Worm (Caenorhabditis elegans): ENCODE results near the gene W04D12.1.

W04D12.1 gene

DNA sequence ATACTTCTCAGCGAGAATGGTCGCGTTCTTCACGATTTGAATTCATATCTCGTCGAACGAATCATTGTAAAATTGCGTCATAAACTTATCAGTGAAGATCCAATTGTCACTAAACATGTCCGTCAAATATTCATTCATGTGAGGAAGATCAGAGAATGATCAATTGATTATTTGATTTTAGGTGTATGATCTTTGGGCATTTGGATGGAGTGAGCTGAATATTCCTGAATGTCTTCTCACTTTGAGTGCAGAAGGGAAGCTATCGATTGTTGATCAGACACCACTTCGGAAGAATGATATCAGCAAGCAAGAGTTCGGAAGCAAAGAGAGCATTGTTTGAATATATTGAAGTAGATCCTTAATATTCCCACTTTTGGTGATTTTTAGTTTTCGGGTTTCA lies 37.5 kb downstream of the W04D12.1 start (continued):
- TF ChIP-seq nhr-11 (tag; optimal IDR thresholded peaks at IDR 0.05) (no peak), zag-1 (tag; optimal IDR thresholded peaks at IDR 0.05) (no peak), unc-55 (GFP tag; optimal IDR thresholded peaks at IDR 0.05) (no peak), ama-1 (optimal IDR thresholded peaks at IDR 0.05) (peak; percentile 87), unc-39 (tag; optimal IDR thresholded peaks at IDR 0.05) (no peak)

DNA sequence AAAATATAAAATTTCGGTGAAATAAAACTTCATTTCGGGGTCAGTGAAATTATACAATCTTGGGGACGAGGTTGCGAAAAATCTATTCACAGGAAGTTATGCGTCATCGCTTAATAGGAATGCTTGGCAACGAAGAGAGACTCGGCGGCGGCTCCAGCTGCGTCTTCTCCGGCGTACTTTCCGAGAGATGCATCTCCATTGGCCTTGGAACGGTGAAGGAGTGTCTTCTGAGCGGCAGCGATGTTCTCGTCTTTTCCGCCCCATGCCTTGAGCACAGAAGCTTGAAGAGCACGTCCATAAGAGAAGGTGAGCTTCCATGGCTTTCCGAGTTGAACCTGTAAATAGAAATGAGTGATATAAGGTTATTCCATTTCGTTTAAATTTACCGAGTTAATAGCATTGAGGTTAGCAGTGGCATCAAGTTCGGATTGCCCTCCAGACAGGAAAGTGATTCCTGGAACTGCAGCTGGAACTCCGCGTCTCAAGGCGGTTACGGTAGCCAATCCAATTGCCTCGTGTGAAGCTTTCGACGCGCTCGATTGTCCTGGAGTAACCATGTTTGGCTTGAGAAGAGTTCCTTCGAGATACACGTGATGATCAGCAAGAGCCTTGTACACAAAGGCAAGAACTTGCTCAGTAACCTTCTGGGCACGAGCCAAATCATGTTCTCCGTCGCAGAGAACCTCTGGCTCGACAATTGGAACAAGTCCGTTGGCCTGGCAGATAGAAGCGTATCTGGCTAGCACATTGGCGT lies 38.1 kb downstream of the W04D12.1 start:
- no peak for TF ChIP-seq elt-1 (tag; optimal IDR thresholded peaks at IDR 0.05)
- TF ChIP-seq nhr-237 (tag; optimal IDR thresholded peaks at IDR 0.05) = no peak
- TF ChIP-seq nhr-129 (tag; optimal IDR thresholded peaks at IDR 0.05) = peak; percentile 6
- no peak for TF ChIP-seq ceh-82 (tag; optimal IDR thresholded peaks at IDR 0.05)
- TF ChIP-seq nhr-77 (tag; optimal IDR thresholded peaks at IDR 0.05) = no peak
- no peak for TF ChIP-seq ztf-1 (GFP tag; conservative IDR thresholded peaks at IDR 0.05)
- no peak for TF ChIP-seq zag-1 (tag; optimal IDR thresholded peaks at IDR 0.05)
- no peak for TF ChIP-seq peb-1 (tag; optimal IDR thresholded peaks at IDR 0.05)
- no peak for TF ChIP-seq unc-62 (GFP tag; optimal IDR thresholded peaks at IDR 0.05)

DNA sequence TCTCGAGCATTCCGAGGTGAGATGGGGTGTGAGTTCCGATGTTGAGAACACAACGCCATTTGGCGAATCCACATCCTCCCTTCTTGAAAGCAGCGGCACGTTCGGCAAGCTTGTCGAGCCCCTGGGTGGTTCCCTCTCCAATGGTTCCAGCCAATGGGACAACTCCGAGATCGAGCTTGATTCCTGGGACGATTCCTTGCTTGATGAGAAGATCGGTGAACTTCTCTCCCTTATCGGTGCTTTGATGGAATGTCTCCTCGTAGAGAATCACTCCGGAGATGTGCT lies 38.6 kb downstream of the W04D12.1 start:
- no peak for TF ChIP-seq nhr-23 (tag; optimal IDR thresholded peaks at IDR 0.05)
- no peak for TF ChIP-seq egl-27 (tag; optimal IDR thresholded peaks at IDR 0.05)
- TF ChIP-seq nhr-6 (tag; optimal IDR thresholded peaks at IDR 0.05) = no peak
- TF ChIP-seq aly-2 (tag; optimal IDR thresholded peaks at IDR 0.05) = no peak
- TF ChIP-seq Y55F3AM.14 (GFP tag; optimal IDR thresholded peaks at IDR 0.05) = no peak
- no peak for TF ChIP-seq elt-1 (tag; optimal IDR thresholded peaks at IDR 0.05)
- no peak for TF ChIP-seq ztf-11 (tag; optimal IDR thresholded peaks at IDR 0.05)
- TF ChIP-seq nhr-11 (tag; optimal IDR thresholded peaks at IDR 0.05) = no peak
- TF ChIP-seq unc-55 (GFP tag; optimal IDR thresholded peaks at IDR 0.05) = no peak
- TF ChIP-seq nhr-10 (tag; optimal IDR thresholded peaks at IDR 0.05) = no peak
- no peak for TF ChIP-seq R02D3.7 (tag; optimal IDR thresholded peaks at IDR 0.05)
- no peak for TF ChIP-seq mab-5 (tag; optimal IDR thresholded peaks at IDR 0.05)
- no peak for TF ChIP-seq fos-1 (tag; optimal IDR thresholded peaks at IDR 0.05)
- TF ChIP-seq F13H6.1 (tag; optimal IDR thresholded peaks at IDR 0.05) = no peak
- TF ChIP-seq gmeb-1 (tag; optimal IDR thresholded peaks at IDR 0.05) = no peak
- TF ChIP-seq zag-1 (tag; optimal IDR thresholded peaks at IDR 0.05) = no peak
- TF ChIP-seq nhr-77 (tag; optimal IDR thresholded peaks at IDR 0.05) = no peak
- TF ChIP-seq nhr-237 (tag; optimal IDR thresholded peaks at IDR 0.05) = no peak

DNA sequence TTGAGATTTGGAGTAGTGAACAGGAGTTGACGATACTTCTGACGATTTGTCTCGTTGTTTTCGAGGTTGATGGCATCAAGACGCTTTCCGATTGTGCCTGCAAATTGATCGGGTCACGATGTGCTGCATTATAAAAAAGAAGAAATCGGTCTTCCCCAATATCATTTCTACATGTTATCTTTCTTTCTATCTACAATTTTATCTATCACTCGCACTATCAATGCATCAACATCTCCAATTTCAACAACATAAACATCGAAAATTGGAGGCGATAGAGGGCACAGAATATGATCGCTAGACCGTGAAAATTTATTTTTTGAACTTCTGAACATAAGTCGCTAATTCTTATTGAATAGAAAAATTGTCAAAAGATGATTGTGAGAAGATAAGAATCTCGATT lies 39.0 kb downstream of the W04D12.1 start:
- TF ChIP-seq lin-39 (tag; optimal IDR thresholded peaks at IDR 0.05) = no peak
- TF ChIP-seq lin-13 (GFP tag; optimal IDR thresholded peaks at IDR 0.05) = peak; percentile 5

DNA sequence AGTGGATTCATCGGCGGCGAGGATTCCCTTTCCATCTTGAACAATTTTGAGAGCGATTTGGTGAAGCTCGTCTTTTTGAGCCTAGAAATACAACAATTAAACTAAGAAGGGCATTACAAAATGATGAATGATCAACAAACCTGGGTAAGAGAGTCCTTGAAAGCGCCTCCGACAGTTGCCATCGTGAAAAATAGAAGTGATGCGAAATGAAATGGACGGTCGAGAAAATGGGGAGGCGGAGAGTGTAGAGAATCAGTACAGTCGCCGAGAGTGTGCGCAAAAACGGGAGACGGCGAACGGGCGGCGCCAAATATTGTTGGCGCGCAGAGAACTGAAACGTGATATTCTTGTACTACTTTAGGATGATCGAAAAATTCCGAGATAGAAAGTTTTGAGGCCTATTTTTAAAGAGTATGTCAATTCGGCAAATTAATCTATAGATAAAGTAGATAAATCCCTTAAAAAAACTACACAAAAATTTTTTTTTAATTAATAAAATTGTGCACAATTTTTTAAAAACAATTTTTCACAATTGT lies 39.5 kb downstream of the W04D12.1 start, which contains the start of gene aldo-2:
TSS of gene aldo-2 (minus strand) at position 486 of the 536 bp plus-strand sequence.
- TF ChIP-seq ama-1 (optimal IDR thresholded peaks at IDR 0.05) (peak; percentile 86), nhr-21 (tag; optimal IDR thresholded peaks at IDR 0.05) (peak; percentile 25), blmp-1 (tag; optimal IDR thresholded peaks at IDR 0.05; ENCODE audit: insufficient read depth) (peak; percentile 6), sma-3 (GFP tag; optimal IDR thresholded peaks at IDR 0.05) (peak; percentile 8), F13H6.1 (tag; optimal IDR thresholded peaks at IDR 0.05) (peak; percentile 15), nhr-129 (tag; optimal IDR thresholded peaks at IDR 0.05) (peak; percentile 3), ceh-16 (tag; optimal IDR thresholded peaks at IDR 0.05) (peak; percentile 9), lin-11 (tag; optimal IDR thresholded peaks at IDR 0.05) (no peak), fos-1 (tag; optimal IDR thresholded peaks at IDR 0.05) (peak; percentile 3), gmeb-1 (tag; optimal IDR thresholded peaks at IDR 0.05) (peak; percentile 23), elt-1 (tag; optimal IDR thresholded peaks at IDR 0.05) (no peak), lsy-2 (tag; optimal IDR thresholded peaks at IDR 0.05) (no peak), nhr-25 (tag; optimal IDR thresholded peaks at IDR 0.05) (peak; percentile 37)
